Fruit fly (Drosophila melanogaster) S2 (cell line): Measurements from ENCODE around the gene wgn.

Source experiments
- CG8478 ChIP-seq: fragments of >200 bp; optimal IDR thresholded peaks from 2 replicates; lab custom pipeline; 2018
- CTCF ChIP-seq, 2 experiments: fragments of >200 bp; optimal IDR thresholded peaks; 2 replicates each; lab custom pipeline; 2018

Gene wgn

dm6 chrX:18617489-18617888 is 17.2 kb downstream of the wgn start, which contains the start of gene CG15040:
TSS of gene CG15040 (minus strand) at chrX:18617589.
- TF ChIP-seq CTCF (optimal IDR thresholded peaks at IDR 0.05; lab: Kevin White, UChicago) (no peak), CG8478 (no peak)

dm6 chrX:18613434-18613833 is 21.3 kb downstream of the wgn start:
- no peak for TF ChIP-seq CTCF (optimal IDR thresholded peaks at IDR 0.05; lab: Kevin White, UChicago)
- no peak for TF ChIP-seq CG8478

- no peak for TF ChIP-seq CG8478
- TF ChIP-seq CTCF (optimal IDR thresholded peaks at IDR 0.05; lab: Kevin White, UChicago), result no peak
Observed at dm6 chrX:18587265-18587664, 47.4 kb downstream of the wgn start.

dm6 chrX:18575151-18575550 is 59.6 kb downstream of the wgn start:
- TF ChIP-seq CG8478 (no peak), CTCF (optimal IDR thresholded peaks at IDR 0.05; lab: Kevin White, UChicago) (no peak)
